Fruit fly (Drosophila melanogaster): ENCODE results near the gene CG43336.

- TF ChIP-seq Myc (optimal IDR thresholded peaks at IDR 0.05) (no peak), Sin3A (optimal IDR thresholded peaks at IDR 0.05) (no peak), psq (optimal IDR thresholded peaks at IDR 0.05) (no peak), insv (optimal IDR thresholded peaks at IDR 0.05) (no peak), ttk (optimal IDR thresholded peaks at IDR 0.05) (no peak), h (optimal IDR thresholded peaks at IDR 0.05) (no peak)
Measured at dm6 chr3R:15626863-15627262, 10.1 kb upstream of the CG43336 start.

Data from Kc167 (cell line).